Worm (Caenorhabditis elegans) whole organism, young adult: Measurements from ENCODE around the gene riok-3.
A peak's percentile ranks its signal among the peaks of the same experiment; 100 is the strongest.

Experiments used
- B0336.3 ChIP-seq: fragments of 200-800 bp; sonication (Bioruptor generic); IDR thresholded peaks from 2 replicates; pipeline ENCODE4 v1.3.6; 2022; ENCODE audit warnings: missing genetic modification characterization, missing compliant biosample characterization
- D2030.7 ChIP-seq: fragments of 200-800 bp; sonication (Bioruptor generic); IDR thresholded peaks from 2 replicates; pipeline ENCODE4 v1.3.6; 2022; ENCODE audit warnings: missing genetic modification reagents, missing genetic modification characterization, missing compliant biosample characterization
- F22D6.2 ChIP-seq: sonication (generic microtip); optimal IDR thresholded peaks from 2 replicates; lab custom pipeline; 2016; ENCODE audit warnings: mild to moderate bottlenecking, missing genetic modification characterization, missing compliant biosample characterization
- F33H1.4 ChIP-seq: fragments of 200-800 bp; sonication (Bioruptor generic); IDR thresholded peaks from 2 replicates; pipeline ENCODE4 v1.3.6; 2022; ENCODE audit warnings: missing genetic modification reagents, missing genetic modification characterization, missing compliant biosample characterization
- K11D2.4 ChIP-seq: fragments of 200-800 bp; sonication (Bioruptor generic); IDR thresholded peaks from 2 replicates; pipeline ENCODE4 v1.3.6; 2022; ENCODE audit warnings: missing genetic modification reagents, missing genetic modification characterization, missing compliant biosample characterization
- Y79H2A.3 ChIP-seq: fragments of 200-800 bp; sonication (Bioruptor generic); conservative IDR thresholded peaks from 2 replicates; pipeline ENCODE4 v1.3.6; 2022; ENCODE audit warnings: missing genetic modification reagents, missing genetic modification characterization, missing compliant biosample characterization
- Y95B8A.8 ChIP-seq: fragments of 200-800 bp; sonication (Bioruptor generic); IDR thresholded peaks from 2 replicates; pipeline ENCODE4 v1.3.6; 2022; ENCODE audit warnings: missing genetic modification reagents, missing genetic modification characterization, missing compliant biosample characterization
- aptf-3 ChIP-seq: fragments of 200-800 bp; sonication (Bioruptor generic); IDR thresholded peaks from 2 replicates; pipeline ENCODE4 v1.3.6; 2022; ENCODE audit warnings: missing genetic modification characterization, missing compliant biosample characterization
- attf-3 ChIP-seq: fragments of 200-800 bp; sonication (Bioruptor generic); conservative IDR thresholded peaks from 2 replicates; pipeline ENCODE4 v1.3.6; 2022; ENCODE audit warnings: missing genetic modification reagents, missing genetic modification characterization, missing compliant biosample characterization
- cebp-1 ChIP-seq, 2 experiments: fragments of 200-800 bp in 1 of 2; sonication (Bioruptor generic) in 1 of 2; sonication (generic microtip) in 1 of 2; IDR thresholded peaks in 1 of 2; optimal IDR thresholded peaks in 1 of 2; 2 replicates each; pipeline versions ENCODE4 v1.3.6 to Lab custom; 2017 to 2022; ENCODE audit warnings: missing compliant biosample characterization in 2 of 2, missing genetic modification characterization in 2 of 2, mild to moderate bottlenecking in 1 of 2, missing genetic modification reagents in 1 of 2, moderate library complexity in 1 of 2
- ceh-40 ChIP-seq: fragments of 200-800 bp; sonication (Bioruptor generic); IDR thresholded peaks from 2 replicates; pipeline ENCODE4 v1.3.6; 2022; ENCODE audit warnings: missing genetic modification characterization, missing compliant biosample characterization
- chd-7 ChIP-seq: sonication (generic microtip); optimal IDR thresholded peaks from 2 replicates; lab custom pipeline; 2016; ENCODE audit warnings: mild to moderate bottlenecking, missing genetic modification characterization, moderate library complexity, missing compliant biosample characterization
- dpff-1 ChIP-seq: sonication (generic microtip); optimal IDR thresholded peaks from 2 replicates; lab custom pipeline; 2017; ENCODE audit warnings: mild to moderate bottlenecking, missing genetic modification characterization, missing compliant biosample characterization
- dpl-1 ChIP-seq: fragments of 150-350 bp; optimal IDR thresholded peaks from 2 replicates; lab custom pipeline; 2014; ENCODE audit warnings: missing biosample characterization, missing genetic modification reagents, missing genetic modification characterization
- egrh-3 ChIP-seq: fragments of 200-800 bp; sonication (Bioruptor generic); IDR thresholded peaks from 2 replicates; pipeline ENCODE4 v1.3.6; 2022; ENCODE audit warnings: missing genetic modification reagents, missing genetic modification characterization, missing compliant biosample characterization
- gei-17 ChIP-seq: fragments of 200-800 bp; sonication (Bioruptor generic); optimal IDR thresholded peaks from 2 replicates; lab custom pipeline; 2018; ENCODE audit warnings: mild to moderate bottlenecking, missing genetic modification characterization, missing compliant biosample characterization
- hmg-1.2 ChIP-seq: fragments of 200-800 bp; sonication (Bioruptor generic); IDR thresholded peaks from 2 replicates; pipeline ENCODE4 v1.3.6; 2022; ENCODE audit warnings: missing genetic modification reagents, missing genetic modification characterization, missing compliant biosample characterization
- hsf-1 ChIP-seq: fragments of 200-800 bp; sonication (Bioruptor generic); IDR thresholded peaks from 2 replicates; pipeline ENCODE4 v1.3.6; 2022; ENCODE audit warnings: missing genetic modification reagents, missing genetic modification characterization, missing compliant biosample characterization
- let-526 ChIP-seq: fragments of 200-800 bp; sonication (Bioruptor generic); IDR thresholded peaks from 2 replicates; pipeline ENCODE4 v1.3.6; 2022; ENCODE audit warnings: missing genetic modification reagents, missing genetic modification characterization, missing compliant biosample characterization
- let-607 ChIP-seq, 2 experiments: fragments of 200-800 bp in 1 of 2; sonication (Bioruptor generic) in 1 of 2; sonication (generic microtip) in 1 of 2; optimal IDR thresholded peaks; 2 replicates each; lab custom pipeline; 2016 to 2018; ENCODE audit warnings: mild to moderate bottlenecking in 2 of 2, missing compliant biosample characterization in 2 of 2, missing genetic modification characterization in 2 of 2, moderate library complexity in 2 of 2, missing genotype in 1 of 2
- lin-26 ChIP-seq: fragments of 200-800 bp; sonication (Bioruptor generic); IDR thresholded peaks from 2 replicates; pipeline ENCODE4 v1.3.6; 2022; ENCODE audit warnings: missing genetic modification reagents, missing genetic modification characterization, missing compliant biosample characterization
- lsl-1 ChIP-seq: fragments of 200-800 bp; sonication (Bioruptor generic); optimal IDR thresholded peaks from 2 replicates; lab custom pipeline; 2018; ENCODE audit warnings: mild to moderate bottlenecking, missing genetic modification characterization, moderate library complexity, missing compliant biosample characterization
- lsy-27 ChIP-seq: sonication (generic microtip); optimal IDR thresholded peaks from 2 replicates; lab custom pipeline; 2017; ENCODE audit warnings: missing genetic modification characterization, mild to moderate bottlenecking, missing compliant biosample characterization, antibody characterized with exemption, missing genotype, borderline replicate concordance; ENCODE audit not compliant: insufficient read depth
- madf-3 ChIP-seq: fragments of 200-800 bp; sonication (Bioruptor generic); IDR thresholded peaks from 2 replicates; pipeline ENCODE4 v1.3.6; 2022; ENCODE audit warnings: missing genetic modification reagents, missing genetic modification characterization, missing compliant biosample characterization
- mcd-1 ChIP-seq: fragments of 200-800 bp; sonication (Bioruptor generic); IDR thresholded peaks from 2 replicates; pipeline ENCODE4 v1.3.6; 2022; ENCODE audit warnings: missing genetic modification reagents, missing genetic modification characterization, missing compliant biosample characterization
- mxl-1 ChIP-seq: sonication (generic microtip); optimal IDR thresholded peaks from 2 replicates; lab custom pipeline; 2016; ENCODE audit warnings: missing genetic modification characterization, missing compliant biosample characterization
- nfyb-1 ChIP-seq: fragments of 200-800 bp; sonication (Bioruptor generic); IDR thresholded peaks from 2 replicates; pipeline ENCODE4 v1.3.6; 2022; ENCODE audit warnings: missing genetic modification reagents, missing genetic modification characterization, missing compliant biosample characterization
- nhr-120 ChIP-seq: fragments of 200-800 bp; sonication (Bioruptor generic); IDR thresholded peaks from 2 replicates; pipeline ENCODE4 v1.3.6; 2022; ENCODE audit warnings: missing genetic modification characterization, missing compliant biosample characterization
- nhr-179 ChIP-seq: sonication (generic microtip); optimal IDR thresholded peaks from 2 replicates; lab custom pipeline; 2016; ENCODE audit warnings: mild to moderate bottlenecking, missing genetic modification characterization, missing compliant biosample characterization
- nhr-27 ChIP-seq: fragments of 200-800 bp; sonication (Bioruptor generic); optimal IDR thresholded peaks from 2 replicates; lab custom pipeline; 2018; ENCODE audit warnings: mild to moderate bottlenecking, missing genetic modification characterization, moderate library complexity, missing compliant biosample characterization
- nhr-80 ChIP-seq: sonication (generic microtip); optimal IDR thresholded peaks from 2 replicates; lab custom pipeline; 2016; ENCODE audit warnings: missing genetic modification characterization, missing compliant biosample characterization
- pbrm-1 ChIP-seq: fragments of 200-800 bp; sonication (Bioruptor generic); IDR thresholded peaks from 2 replicates; pipeline ENCODE4 v1.3.6; 2022; ENCODE audit warnings: missing genetic modification reagents, missing genetic modification characterization, missing compliant biosample characterization
- rpc-1 ChIP-seq, 2 experiments: fragments of 150-350 bp in 1 of 2; sonication (generic microtip) in 1 of 2; optimal IDR thresholded peaks; 2 replicates each; lab custom pipeline; 2014 to 2018; ENCODE audit warnings: missing biosample characterization in 1 of 2, missing genetic modification characterization in 1 of 2, missing genetic modification reagents in 1 of 2, missing genotype in 1 of 2
- tbp1 ChIP-seq: fragments of 200-800 bp; sonication (Bioruptor generic); optimal IDR thresholded peaks from 2 replicates; lab custom pipeline; 2018; ENCODE audit warnings: mild to moderate bottlenecking, missing genetic modification characterization, missing compliant biosample characterization
- unc-130 ChIP-seq: sonication (generic microtip); optimal IDR thresholded peaks from 2 replicates; lab custom pipeline; 2016; ENCODE audit warnings: missing genetic modification reagents, missing genetic modification characterization, missing compliant biosample characterization
- zfh-2 ChIP-seq: fragments of 200-800 bp; sonication (Bioruptor generic); conservative IDR thresholded peaks from 2 replicates; pipeline ENCODE4 v1.3.6; 2022; ENCODE audit warnings: missing genetic modification reagents, missing genetic modification characterization, missing compliant biosample characterization
- zim-3 ChIP-seq: sonication (generic microtip); optimal IDR thresholded peaks from 2 replicates; lab custom pipeline; 2017; ENCODE audit warnings: mild to moderate bottlenecking, missing genetic modification characterization, moderate library complexity, missing compliant biosample characterization
- ztf-22 ChIP-seq: fragments of 200-800 bp; sonication (Bioruptor generic); optimal IDR thresholded peaks from 2 replicates; lab custom pipeline; 2018; ENCODE audit warnings: mild to moderate bottlenecking, missing genetic modification characterization, moderate library complexity, missing compliant biosample characterization
- ztf-3 ChIP-seq: fragments of 200-800 bp; sonication (Bioruptor generic); optimal IDR thresholded peaks from 2 replicates; lab custom pipeline; 2018; ENCODE audit warnings: mild to moderate bottlenecking, missing genetic modification characterization, missing compliant biosample characterization

Gene riok-3

ce11 chrIII:9775916-9776315 is 28.9 kb downstream of the riok-3 start (continued):
- no peak for TF ChIP-seq lin-26 (GFP tag; lab: Robert Waterston, UW)
- no peak for TF ChIP-seq rpc-1 (optimal IDR thresholded peaks at IDR 0.05; lab: Kevin White, UChicago)
- TF ChIP-seq rpc-1 (tag; optimal IDR thresholded peaks at IDR 0.05; lab: Kevin White, UChicago): no peak
- TF ChIP-seq ztf-22 (GFP tag; lab: Kevin White, UChicago): no peak
- no peak for TF ChIP-seq aptf-3 (GFP tag; lab: Robert Waterston, UW)
- no peak for TF ChIP-seq B0336.3 (GFP tag; lab: Robert Waterston, UW)
- TF ChIP-seq attf-3 (GFP tag; lab: Robert Waterston, UW): no peak
- no peak for TF ChIP-seq dpff-1
- TF ChIP-seq ztf-3: no peak
- no peak for TF ChIP-seq let-526
- no peak for TF ChIP-seq tbp1 (GFP tag; lab: Kevin White, UChicago)
- no peak for TF ChIP-seq cebp-1 (GFP tag; IDR thresholded peaks at IDR 0.05; lab: Robert Waterston, UW)
- TF ChIP-seq cebp-1 (tag; optimal IDR thresholded peaks at IDR 0.05; lab: Kevin White, UChicago): no peak
- TF ChIP-seq nhr-27 (tag; lab: Kevin White, UChicago): no peak
- TF ChIP-seq unc-130 (GFP tag; lab: Kevin White, UChicago): no peak
- peak; percentile 42 for TF ChIP-seq lsl-1 (GFP tag; lab: Kevin White, UChicago)
- TF ChIP-seq, all 124 proteins: peak for 12

ce11 chrIII:9772394-9772793 is 32.4 kb downstream of the riok-3 start:
- TF ChIP-seq D2030.7 (GFP tag; lab: Robert Waterston, UW): no peak
- TF ChIP-seq F33H1.4 (GFP tag; lab: Robert Waterston, UW): no peak
- no peak for TF ChIP-seq nhr-179 (tag; lab: Kevin White, UChicago)
- TF ChIP-seq zfh-2: 0 out of 2 replicates have a peak, but pooled peaks have one; percentile 26
- TF ChIP-seq, all 124 proteins: peak for 1

- TF ChIP-seq K11D2.4 (GFP tag; lab: Robert Waterston, UW) (no peak), hsf-1 (GFP tag; lab: Robert Waterston, UW) (0 out of 2 replicates have a peak, but pooled peaks have one; percentile 18), gei-17 (GFP tag; lab: Kevin White, UChicago) (no peak)
- TF ChIP-seq, all 124 proteins: peak for 1
These were observed 34.2 kb downstream of the riok-3 start for ce11 chrIII:9770590-9770989.

- TF ChIP-seq nfyb-1 (GFP tag; lab: Robert Waterston, UW): peak; percentile 40; the same call in 1 of the 2 replicates
- TF ChIP-seq Y79H2A.3: no peak
- peak; percentile 54; the same call in 1 of the 2 replicates for TF ChIP-seq zfh-2
- peak; percentile 7 for TF ChIP-seq zim-3 (tag; lab: Kevin White, UChicago)
- no peak for TF ChIP-seq nhr-179 (tag; lab: Kevin White, UChicago)
- TF ChIP-seq egrh-3 (GFP tag; lab: Robert Waterston, UW): 0 out of 2 replicates have a peak, but pooled peaks have one; percentile 30
- no peak for TF ChIP-seq mxl-1 (tag; lab: Kevin White, UChicago)
- TF ChIP-seq dpl-1 (GFP tag; lab: Kevin White, UChicago): no peak
These were observed 36.8 kb downstream of the riok-3 start for ce11 chrIII:9768023-9768422.

ce11 chrIII:9767095-9767494 is 37.7 kb downstream of the riok-3 start:
- peak; percentile 35; the same call in 1 of the 2 replicates for TF ChIP-seq zfh-2
- 0 out of 2 replicates have a peak, but pooled peaks have one; percentile 30 for TF ChIP-seq K11D2.4 (GFP tag; lab: Robert Waterston, UW)
- TF ChIP-seq F22D6.2: no peak

- 0 out of 2 replicates have a peak, but pooled peaks have one; percentile 58 for TF ChIP-seq madf-3 (GFP tag; lab: Robert Waterston, UW)
- no peak for TF ChIP-seq lsy-27
- no peak for TF ChIP-seq chd-7 (tag; lab: Kevin White, UChicago)
- TF ChIP-seq lsl-1 (GFP tag; lab: Kevin White, UChicago): no peak
- TF ChIP-seq attf-3 (GFP tag; lab: Robert Waterston, UW): no peak
- 0 out of 2 replicates have a peak, but pooled peaks have one; percentile 11 for TF ChIP-seq pbrm-1 (GFP tag; lab: Robert Waterston, UW)
- TF ChIP-seq nhr-80 (tag; lab: Kevin White, UChicago): no peak
- 0 out of 2 replicates have a peak, but pooled peaks have one; percentile 5 for TF ChIP-seq mcd-1 (GFP tag; lab: Robert Waterston, UW)
- TF ChIP-seq let-607 (tag; optimal IDR thresholded peaks at IDR 0.05; lab: Kevin White, UChicago): no peak
- no peak for TF ChIP-seq Y95B8A.8 (GFP tag; lab: Robert Waterston, UW)
- TF ChIP-seq nhr-120 (GFP tag; lab: Robert Waterston, UW): no peak
- peak; percentile 90 for TF ChIP-seq hmg-1.2 (GFP tag; lab: Robert Waterston, UW)
- TF ChIP-seq ceh-40: no peak
These were observed 38.6 kb downstream of the riok-3 start, which contains the start of gene cbp-1 for ce11 chrIII:9766175-9766574. TSS of gene cbp-1 (plus strand) at chrIII:9766509.
